Worm (Caenorhabditis elegans): Measurements from ENCODE around the gene mstr-2.

DNA sequence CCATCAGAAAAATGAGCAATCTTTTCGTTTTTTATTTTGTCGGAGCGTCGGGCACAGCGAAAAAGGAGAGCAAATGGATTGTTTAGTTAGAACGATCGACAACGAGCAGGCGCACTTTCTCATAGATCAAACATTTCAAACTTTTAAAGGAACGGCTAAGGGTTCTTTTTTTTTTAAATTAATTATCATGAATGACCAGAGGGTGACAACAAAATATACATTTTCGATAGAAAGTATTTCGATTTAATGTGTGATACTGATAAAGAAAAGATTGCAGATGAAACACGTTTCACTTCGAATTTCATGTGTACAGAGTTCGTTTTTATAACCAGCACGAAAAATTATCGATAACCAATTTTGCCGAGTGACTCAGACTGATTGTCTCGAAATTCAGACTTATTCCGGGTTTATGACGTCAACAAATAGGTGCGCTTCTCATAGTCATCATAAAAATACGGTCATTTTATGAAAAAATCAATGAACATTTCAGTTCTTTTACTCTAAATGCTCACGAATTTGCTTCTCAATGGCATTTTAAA, 37.7 kb downstream of the mstr-2 start:
- TF ChIP-seq nhr-28 (tag; optimal IDR thresholded peaks at IDR 0.05) (peak; percentile 73), lsy-2 (tag; optimal IDR thresholded peaks at IDR 0.05) (peak in 1 of 2 experiments; percentile 29), spr-3 (GFP tag; optimal IDR thresholded peaks at IDR 0.05) (no peak), unc-39 (tag; optimal IDR thresholded peaks at IDR 0.05) (no peak), nhr-25 (tag; optimal IDR thresholded peaks at IDR 0.05; ENCODE audit: borderline replicate concordance, insufficient read depth) (no peak), egl-27 (tag; optimal IDR thresholded peaks at IDR 0.05) (no peak), snpc-1.2 (GFP tag; IDR thresholded peaks at IDR 0.05) (no peak), tra-1 (GFP tag; IDR thresholded peaks at IDR 0.05) (no peak), aly-2 (tag; optimal IDR thresholded peaks at IDR 0.05) (no peak), sdz-12 (GFP tag; optimal IDR thresholded peaks at IDR 0.05) (no peak), lin-13 (GFP tag; optimal IDR thresholded peaks at IDR 0.05) (no peak), madf-5 (GFP tag; IDR thresholded peaks at IDR 0.05) (no peak), D1046.2 (GFP tag; IDR thresholded peaks at IDR 0.05) (no peak), ztf-11 (tag; optimal IDR thresholded peaks at IDR 0.05) (no peak)

Measured in whole organism, L4 larva.